Fruit fly (Drosophila melanogaster) whole organism, embryonic: ENCODE measurements around the gene Ice2.

Experiments
- Antp ChIP-seq: fragments of 200-800 bp; sonication (Bioruptor generic); optimal IDR thresholded peaks from 3 replicates; lab custom pipeline; 2016; ENCODE audit warnings: missing biosample characterization, missing genetic modification characterization
- CG10267 ChIP-seq: fragments of 200-800 bp; sonication (Bioruptor generic); optimal IDR thresholded peaks from 2 replicates; lab custom pipeline; 2018; ENCODE audit warnings: missing biosample characterization, mild to moderate bottlenecking, missing genetic modification characterization, moderate library complexity
- CG12744 ChIP-seq: fragments of 200-800 bp; sonication (Bioruptor generic); optimal IDR thresholded peaks from 2 replicates; lab custom pipeline; 2016; ENCODE audit warnings: missing biosample characterization, missing genetic modification characterization
- CG13287 ChIP-seq: fragments of 200-800 bp; sonication (Bioruptor generic); IDR thresholded peaks from 2 replicates; pipeline ENCODE4 v1.3.6; 2022; ENCODE audit warnings: missing biosample characterization, missing genetic modification characterization; ENCODE audit not compliant: partially characterized antibody
- CG15514 ChIP-seq: fragments of 200-800 bp; sonication (Bioruptor generic); optimal IDR thresholded peaks from 3 replicates; lab custom pipeline; 2017; ENCODE audit warnings: missing biosample characterization, missing genetic modification characterization, mild to moderate bottlenecking, moderate library complexity, missing genetic modification reagents
- CG17186 ChIP-seq: fragments of 200-800 bp; sonication (Bioruptor generic); optimal IDR thresholded peaks from 3 replicates; lab custom pipeline; 2017; ENCODE audit warnings: missing biosample characterization, missing genetic modification reagents, missing genetic modification characterization
- CG17328 ChIP-seq: fragments of 200-800 bp; sonication (Bioruptor generic); IDR thresholded peaks from 2 replicates; pipeline ENCODE4 v1.3.6; 2022; ENCODE audit warnings: missing biosample characterization, missing genetic modification characterization
- CG17612 ChIP-seq: fragments of 200-800 bp; sonication (Bioruptor generic); IDR thresholded peaks from 2 replicates; pipeline ENCODE4 v1.3.6; 2022; ENCODE audit warnings: missing biosample characterization, missing genetic modification characterization
- CG2875 ChIP-seq: fragments of 200-800 bp; sonication (Bioruptor generic); optimal IDR thresholded peaks from 2 replicates; lab custom pipeline; 2017; ENCODE audit warnings: missing biosample characterization, mild to moderate bottlenecking, missing genetic modification characterization, missing genetic modification reagents
- CG30403 ChIP-seq: fragments of 200-800 bp; sonication (Bioruptor generic); optimal IDR thresholded peaks from 3 replicates; lab custom pipeline; 2016; ENCODE audit warnings: missing biosample characterization, missing genetic modification characterization
- CG33213 ChIP-seq: fragments of 200-800 bp; sonication (Bioruptor generic); optimal IDR thresholded peaks from 3 replicates; lab custom pipeline; 2016; ENCODE audit warnings: missing biosample characterization, missing genetic modification characterization
- CG34224 ChIP-seq: fragments of 200-800 bp; sonication (Bioruptor generic); IDR thresholded peaks from 3 replicates; pipeline ENCODE4 v1.3.6; 2022; ENCODE audit warnings: missing biosample characterization, missing genetic modification characterization; ENCODE audit not compliant: partially characterized antibody
- CG42726 ChIP-seq: fragments of 200-800 bp; sonication (Bioruptor generic); IDR thresholded peaks from 2 replicates; pipeline ENCODE4 v1.3.6; 2022; ENCODE audit warnings: missing biosample characterization, missing genetic modification characterization; ENCODE audit not compliant: partially characterized antibody
- CG8478 ChIP-seq: fragments of >200 bp; optimal IDR thresholded peaks from 2 replicates; lab custom pipeline; 2018
- CG8944 ChIP-seq: fragments of 200-800 bp; sonication (Bioruptor generic); optimal IDR thresholded peaks from 3 replicates; lab custom pipeline; 2016; ENCODE audit warnings: missing biosample characterization, missing genetic modification characterization
- CG9797 ChIP-seq: fragments of 200-800 bp; sonication (Bioruptor generic); optimal IDR thresholded peaks from 3 replicates; lab custom pipeline; 2018; ENCODE audit warnings: missing biosample characterization, mild to moderate bottlenecking, missing genetic modification characterization
- Dfd ChIP-seq, 2 experiments: fragments of >200 bp; optimal IDR thresholded peaks; 2 replicates each; lab custom pipeline; 2017; ENCODE audit warnings: missing biosample characterization in 2 of 2, missing genetic modification characterization in 2 of 2
- Dp ChIP-seq: fragments of 200-800 bp; sonication (Bioruptor generic); optimal IDR thresholded peaks from 2 replicates; lab custom pipeline; 2018; ENCODE audit warnings: missing biosample characterization, mild to moderate bottlenecking, missing genetic modification characterization, moderate library complexity
- Dref ChIP-seq: fragments of 200-800 bp; sonication (Bioruptor generic); IDR thresholded peaks from 2 replicates; pipeline ENCODE4 v1.3.6; 2022; ENCODE audit warnings: missing biosample characterization, missing genetic modification characterization
- Elba2 ChIP-seq: fragments of 200-800 bp; sonication (Bioruptor generic); optimal IDR thresholded peaks from 3 replicates; lab custom pipeline; 2016; ENCODE audit warnings: missing biosample characterization, missing genetic modification characterization
- Fer1 ChIP-seq: fragments of 200-800 bp; sonication (Bioruptor generic); optimal IDR thresholded peaks from 2 replicates; lab custom pipeline; 2017; ENCODE audit warnings: missing biosample characterization, mild to moderate bottlenecking, missing genetic modification characterization
- HLH4C ChIP-seq: fragments of 200-800 bp; sonication (Bioruptor generic); IDR thresholded peaks from 3 replicates; pipeline ENCODE4 v1.3.6; 2022; ENCODE audit warnings: missing biosample characterization, missing genetic modification characterization; ENCODE audit not compliant: partially characterized antibody
- Mad ChIP-seq: fragments of 200-800 bp; sonication (Bioruptor generic); optimal IDR thresholded peaks from 2 replicates; lab custom pipeline; 2016; ENCODE audit warnings: missing biosample characterization, missing genetic modification characterization
- Med ChIP-seq: fragments of 200-800 bp; sonication (Bioruptor generic); peaks from one replicate; lab custom pipeline; 2016; ENCODE audit warnings: missing biosample characterization, missing genetic modification characterization, mild to moderate bottlenecking, inconsistent platforms, moderate library complexity
- NfI ChIP-seq: fragments of 200-800 bp; sonication (Bioruptor generic); optimal IDR thresholded peaks from 3 replicates; lab custom pipeline; 2018; ENCODE audit warnings: missing biosample characterization, mild to moderate bottlenecking, missing genetic modification characterization, moderate library complexity
- Side ChIP-seq: fragments of 200-800 bp; sonication (Bioruptor generic); optimal IDR thresholded peaks from 2 replicates; lab custom pipeline; 2016; ENCODE audit warnings: missing biosample characterization, missing genetic modification characterization
- Sry-δ ChIP-seq: fragments of 200-800 bp; sonication (Bioruptor generic); optimal IDR thresholded peaks from 2 replicates; lab custom pipeline; 2016; ENCODE audit warnings: missing biosample characterization, missing genetic modification characterization
- bbx ChIP-seq: fragments of 200-800 bp; sonication (Bioruptor generic); IDR thresholded peaks from 2 replicates; pipeline ENCODE4 v1.3.6; 2022; ENCODE audit warnings: missing biosample characterization, missing genetic modification characterization; ENCODE audit not compliant: partially characterized antibody
- bcd ChIP-seq: fragments of 200-800 bp; sonication (Bioruptor generic); optimal IDR thresholded peaks from 2 replicates; lab custom pipeline; 2017; ENCODE audit warnings: missing biosample characterization, mild to moderate bottlenecking, missing genetic modification characterization
- bowl ChIP-seq: fragments of 200-800 bp; sonication (Bioruptor generic); IDR thresholded peaks from 2 replicates; pipeline ENCODE4 v1.3.6; 2022; ENCODE audit warnings: missing biosample characterization, missing genetic modification characterization
- ci ChIP-seq: fragments of 200-800 bp; sonication (Bioruptor generic); IDR thresholded peaks from 3 replicates; pipeline ENCODE4 v1.3.6; 2022; ENCODE audit warnings: missing biosample characterization, missing genetic modification characterization
- cwo ChIP-seq: fragments of 200-800 bp; sonication (Bioruptor generic); optimal IDR thresholded peaks from 3 replicates; lab custom pipeline; 2017; ENCODE audit warnings: missing biosample characterization, missing genetic modification characterization, mild to moderate bottlenecking, moderate library complexity, missing genetic modification reagents
- fu2 ChIP-seq: fragments of 200-800 bp; sonication (Bioruptor generic); optimal IDR thresholded peaks from 2 replicates; lab custom pipeline; 2016; ENCODE audit warnings: missing biosample characterization, missing genetic modification characterization
- gfzf ChIP-seq: fragments of 200-800 bp; sonication (Bioruptor generic); optimal IDR thresholded peaks from 2 replicates; lab custom pipeline; 2016; ENCODE audit warnings: missing biosample characterization, mild to moderate bottlenecking, missing genetic modification characterization, moderate library complexity
- grau ChIP-seq: fragments of 200-800 bp; optimal IDR thresholded peaks from 3 replicates; lab custom pipeline; 2019; ENCODE audit warnings: missing biosample characterization, mild to moderate bottlenecking, missing genetic modification characterization, moderate library complexity
- gro ChIP-seq: fragments of 200-800 bp; sonication (Bioruptor generic); optimal IDR thresholded peaks from 2 replicates; lab custom pipeline; 2016; ENCODE audit warnings: missing biosample characterization, missing genetic modification characterization
- hb ChIP-seq: fragments of 200-800 bp; sonication (Bioruptor generic); IDR thresholded peaks from 3 replicates; pipeline ENCODE4 v1.3.6; 2022; ENCODE audit warnings: missing biosample characterization, missing genetic modification characterization; ENCODE audit not compliant: partially characterized antibody
- hbn ChIP-seq: fragments of 200-800 bp; sonication (Bioruptor generic); IDR thresholded peaks from 2 replicates; pipeline ENCODE4 v1.3.6; 2022; ENCODE audit warnings: missing biosample characterization, missing genetic modification characterization; ENCODE audit not compliant: partially characterized antibody
- lab ChIP-seq: fragments of 200-800 bp; sonication (Bioruptor generic); optimal IDR thresholded peaks from 3 replicates; lab custom pipeline; 2017; ENCODE audit warnings: missing biosample characterization, missing genetic modification characterization, mild to moderate bottlenecking, moderate library complexity, missing genetic modification reagents
- lilli ChIP-seq: fragments of 200-800 bp; sonication (Bioruptor generic); optimal IDR thresholded peaks from 3 replicates; lab custom pipeline; 2016; ENCODE audit warnings: missing biosample characterization, missing genetic modification characterization
- lov ChIP-seq, 2 experiments: fragments of 200-800 bp in 1 of 2; fragments of >200 bp in 1 of 2; sonication (Bioruptor generic) in 1 of 2; IDR thresholded peaks in 1 of 2; optimal IDR thresholded peaks in 1 of 2; 2 replicates in 1 of 2; 3 replicates in 1 of 2; pipeline versions ENCODE4 v1.3.6 to Lab custom; 2017 to 2022; ENCODE audit warnings: missing biosample characterization in 1 of 2, missing genetic modification characterization in 1 of 2
- mld ChIP-seq: fragments of 200-800 bp; sonication (Bioruptor generic); IDR thresholded peaks from 3 replicates; pipeline ENCODE4 v1.3.6; 2022; ENCODE audit warnings: missing biosample characterization, missing genetic modification characterization; ENCODE audit not compliant: partially characterized antibody
- prd ChIP-seq, 3 experiments: fragments of >200 bp in 2 of 3; fragments of 200-800 bp in 1 of 3; sonication (Bioruptor generic) in 1 of 3; optimal IDR thresholded peaks in 2 of 3; IDR thresholded peaks in 1 of 3; 2 replicates in 2 of 3; 3 replicates in 1 of 3; pipeline versions ENCODE4 v1.3.6 to Lab custom; 2017 to 2022; ENCODE audit warnings: missing biosample characterization in 1 of 3, missing genetic modification characterization in 1 of 3
- pros ChIP-seq: fragments of 200-800 bp; sonication (Bioruptor generic); optimal IDR thresholded peaks from 3 replicates; lab custom pipeline; 2019; ENCODE audit warnings: missing biosample characterization, mild to moderate bottlenecking, missing genetic modification characterization, moderate library complexity
- sna ChIP-seq: fragments of 200-800 bp; sonication (Bioruptor generic); IDR thresholded peaks from 2 replicates; pipeline ENCODE4 v1.3.6; 2022; ENCODE audit warnings: missing biosample characterization, missing genetic modification characterization; ENCODE audit not compliant: partially characterized antibody
- stwl ChIP-seq: fragments of 200-800 bp; sonication (Bioruptor generic); optimal IDR thresholded peaks from 3 replicates; lab custom pipeline; 2018; ENCODE audit warnings: missing biosample characterization, mild to moderate bottlenecking, missing genetic modification characterization, moderate library complexity
- sug ChIP-seq: fragments of 200-800 bp; optimal IDR thresholded peaks from 2 replicates; lab custom pipeline; 2019; ENCODE audit warnings: missing biosample characterization, mild to moderate bottlenecking, missing genetic modification characterization, moderate library complexity
- zfh2 ChIP-seq: fragments of 200-800 bp; sonication (Bioruptor generic); optimal IDR thresholded peaks from 2 replicates; lab custom pipeline; 2016; ENCODE audit warnings: missing biosample characterization, missing genetic modification characterization

Gene Ice2

dm6 chr3R:21118784-21119183 is 11.2 kb upstream of the Ice2 start, which contains the start of gene Bdbt (continued):
- TF ChIP-seq NfI (GFP tag; lab: Kevin White, UChicago) (peak; percentile 10), pros (GFP tag; lab: Kevin White, UChicago) (no peak), CG42726 (GFP tag; lab: Robert Waterston, UW) (0 out of 2 replicates have a peak, but pooled peaks have one; percentile 24), CG10267 (tag; lab: Kevin White, UChicago) (peak; percentile 7), prd (optimal IDR thresholded peaks at IDR 0.05; lab: Kevin White, UChicago) (no peak), prd (GFP tag; IDR thresholded peaks at IDR 0.05; lab: Robert Waterston, UW) (peak; percentile 14; the same call in 1 of the 3 replicates), zfh2 (GFP tag; lab: Kevin White, UChicago) (peak; percentile 62), fu2 (GFP tag; lab: Kevin White, UChicago) (peak; percentile 40), CG33213 (GFP tag; lab: Kevin White, UChicago) (peak; percentile 27), CG15514 (GFP tag; lab: Kevin White, UChicago) (peak; percentile 81), Antp (peak; percentile 39), Dp (GFP tag; lab: Kevin White, UChicago) (peak; percentile 39), bbx (GFP tag; lab: Robert Waterston, UW) (peak; percentile 82), Med (GFP tag; lab: Kevin White, UChicago) (peak; percentile 88), Dref (GFP tag; lab: Robert Waterston, UW) (peak; percentile 9; the same call in 1 of the 2 replicates), Dfd (GFP tag; optimal IDR thresholded peaks at IDR 0.05; lab: Kevin White, UChicago) (peak in 1 of 2 experiments; percentile 17), CG8944 (GFP tag; lab: Kevin White, UChicago) (peak; percentile 6), hbn (0 out of 2 replicates have a peak, but pooled peaks have one; percentile 22), lab (GFP tag; lab: Kevin White, UChicago) (no peak), stwl (tag; lab: Kevin White, UChicago) (peak; percentile 46), gro (GFP tag; lab: Kevin White, UChicago) (peak; percentile 60), grau (tag; lab: Kevin White, UChicago) (no peak), CG17612 (no peak), mld (GFP tag; lab: Robert Waterston, UW) (peak; percentile 83), CG13287 (GFP tag; lab: Robert Waterston, UW) (peak; percentile 79), CG8478 (lab: Kevin White, UChicago) (no peak), bowl (no peak), CG30403 (GFP tag; lab: Kevin White, UChicago) (peak; percentile 39), HLH4C (GFP tag; lab: Robert Waterston, UW) (peak; percentile 98), gfzf (GFP tag; lab: Kevin White, UChicago) (peak; percentile 81), Sry-δ (GFP tag; lab: Kevin White, UChicago) (peak; percentile 13), Fer1 (GFP tag; lab: Kevin White, UChicago) (no peak), Side (GFP tag; lab: Kevin White, UChicago) (peak; percentile 10), ci (GFP tag; lab: Robert Waterston, UW) (no peak), Mad (GFP tag; lab: Kevin White, UChicago) (no peak), CG17186 (GFP tag; lab: Kevin White, UChicago) (peak; percentile 16), CG34224 (GFP tag; lab: Robert Waterston, UW) (peak; percentile 74), CG17328 (GFP tag; lab: Robert Waterston, UW) (0 out of 2 replicates have a peak, but pooled peaks have one; percentile 31), lov (optimal IDR thresholded peaks at IDR 0.05; lab: Kevin White, UChicago) (no peak), lov (GFP tag; IDR thresholded peaks at IDR 0.05; lab: Robert Waterston, UW) (no peak), bcd (GFP tag; lab: Kevin White, UChicago) (peak; percentile 43), sug (tag; lab: Kevin White, UChicago) (peak; percentile 27), Elba2 (GFP tag; lab: Kevin White, UChicago) (peak; percentile 40), hb (GFP tag; lab: Robert Waterston, UW) (peak; percentile 89), CG12744 (GFP tag; lab: Kevin White, UChicago) (no peak), cwo (peak; percentile 10), CG2875 (GFP tag; lab: Kevin White, UChicago) (no peak), CG9797 (peak; percentile 34), lilli (GFP tag; lab: Kevin White, UChicago) (peak; percentile 65), sna (GFP tag; lab: Robert Waterston, UW) (peak; percentile 67)
